Worm (Caenorhabditis elegans) whole organism, L4/young adult: ENCODE results near the gene unc-86.

Source experiments
- W03F9.2 ChIP-seq: fragments of 150-350 bp; optimal IDR thresholded peaks from 2 replicates; lab custom pipeline; 2014; ENCODE audit warnings: missing biosample characterization, missing genetic modification characterization
- him-1 ChIP-seq: sonication (generic microtip); optimal IDR thresholded peaks from 2 replicates; lab custom pipeline; 2016; ENCODE audit warnings: missing genotype, missing genetic modification reagents, missing genetic modification characterization, missing compliant biosample characterization

DNA sequence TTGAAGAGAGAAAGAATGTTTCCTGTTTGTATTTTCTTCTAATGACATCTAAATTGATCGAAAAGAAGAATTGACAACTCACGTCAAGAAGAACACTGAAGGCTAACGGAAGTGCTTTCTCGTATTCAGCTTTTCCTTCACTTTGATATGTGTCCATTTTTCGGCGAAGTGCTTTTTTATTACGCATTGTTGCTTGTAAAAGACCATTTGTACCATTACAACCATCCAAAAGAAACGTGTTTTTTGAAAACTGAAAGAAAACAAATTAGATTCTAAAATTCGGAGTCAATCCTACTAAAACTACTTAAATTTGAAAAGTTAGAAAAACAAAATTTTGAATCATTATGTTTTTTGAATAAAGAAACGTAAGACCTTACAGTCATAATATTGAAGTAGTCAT, 17.1 kb downstream of the unc-86 start:
- TF ChIP-seq W03F9.2 (tag; lab: Kevin White, UChicago) (no peak), him-1 (no peak)
